Worm (Caenorhabditis elegans) whole organism, mixed stage, embryonic: ENCODE data around the gene nhr-104.

Experiments
- M03D4.4 ChIP-seq: sonication (generic microtip); optimal IDR thresholded peaks from 2 replicates; lab custom pipeline; 2017; ENCODE audit warnings: mild to moderate bottlenecking, missing genetic modification characterization, missing compliant biosample characterization
- bed-3 ChIP-seq: fragments of 200-800 bp; sonication (Bioruptor generic); optimal IDR thresholded peaks from 3 replicates; lab custom pipeline; 2018; ENCODE audit warnings: mild to moderate bottlenecking, missing genetic modification characterization, moderate library complexity, missing compliant biosample characterization
- ceh-39 ChIP-seq: fragments of 150-350 bp; optimal IDR thresholded peaks from 2 replicates; lab custom pipeline; 2014; ENCODE audit warnings: missing biosample characterization, missing genetic modification characterization
- ceh-83 ChIP-seq: fragments of 200-800 bp; sonication (Bioruptor generic); optimal IDR thresholded peaks from 2 replicates; lab custom pipeline; 2018; ENCODE audit warnings: mild to moderate bottlenecking, missing genetic modification characterization, missing compliant biosample characterization
- ces-1 ChIP-seq: fragments of 150-350 bp; optimal IDR thresholded peaks from 2 replicates; lab custom pipeline; 2014; ENCODE audit warnings: missing biosample characterization, missing genetic modification reagents, missing genetic modification characterization
- cnd-1 ChIP-seq: fragments of 200-800 bp; sonication (Bioruptor generic); optimal IDR thresholded peaks from 2 replicates; lab custom pipeline; 2018; ENCODE audit warnings: mild to moderate bottlenecking, missing genetic modification characterization, missing compliant biosample characterization
- drap-1 ChIP-seq: fragments of 200-800 bp; sonication (Bioruptor generic); optimal IDR thresholded peaks from 3 replicates; lab custom pipeline; 2018; ENCODE audit warnings: mild to moderate bottlenecking, missing genetic modification characterization, missing compliant biosample characterization
- elt-1 ChIP-seq: sonication (generic microtip); optimal IDR thresholded peaks from 2 replicates; lab custom pipeline; 2017; ENCODE audit warnings: missing genetic modification characterization, mild to moderate bottlenecking, missing compliant biosample characterization, antibody characterized with exemption, moderate library complexity, borderline replicate concordance; ENCODE audit not compliant: insufficient read depth
- elt-3 ChIP-seq: fragments of 150-350 bp; optimal IDR thresholded peaks from 2 replicates; lab custom pipeline; 2014; ENCODE audit warnings: missing biosample characterization, missing genetic modification characterization
- flh-1 ChIP-seq: fragments of 200-800 bp; sonication (Bioruptor generic); optimal IDR thresholded peaks from 2 replicates; lab custom pipeline; 2018; ENCODE audit warnings: mild to moderate bottlenecking, missing genetic modification characterization, moderate library complexity, missing compliant biosample characterization
- ham-2 ChIP-seq: fragments of 200-800 bp; sonication (Bioruptor generic); optimal IDR thresholded peaks from 2 replicates; lab custom pipeline; 2018; ENCODE audit warnings: mild to moderate bottlenecking, missing genetic modification characterization, missing compliant biosample characterization
- hlh-1 ChIP-seq: fragments of 150-350 bp; optimal IDR thresholded peaks from 2 replicates; lab custom pipeline; 2014; ENCODE audit warnings: missing biosample characterization, missing genetic modification reagents, missing genetic modification characterization
- lin-13 ChIP-seq: fragments of 150-350 bp; optimal IDR thresholded peaks from 2 replicates; lab custom pipeline; 2014; ENCODE audit warnings: missing biosample characterization, missing genetic modification characterization
- lin-32 ChIP-seq: fragments of 200-800 bp; sonication (Bioruptor generic); optimal IDR thresholded peaks from 2 replicates; lab custom pipeline; 2018; ENCODE audit warnings: mild to moderate bottlenecking, missing genetic modification characterization, missing compliant biosample characterization
- lsy-2 ChIP-seq: fragments of 150-350 bp; optimal IDR thresholded peaks from 2 replicates; lab custom pipeline; 2014; ENCODE audit warnings: missing biosample characterization, missing genetic modification characterization
- mls-2 ChIP-seq: sonication (generic microtip); optimal IDR thresholded peaks from 2 replicates; lab custom pipeline; 2016; ENCODE audit warnings: mild to moderate bottlenecking, missing genetic modification characterization, moderate library complexity, missing compliant biosample characterization
- nhr-12 ChIP-seq: fragments of 150-350 bp; optimal IDR thresholded peaks from 2 replicates; lab custom pipeline; 2014; ENCODE audit warnings: missing biosample characterization, missing genetic modification characterization
- nhr-2 ChIP-seq: fragments of 150-350 bp; optimal IDR thresholded peaks from 2 replicates; lab custom pipeline; 2014; ENCODE audit warnings: missing biosample characterization, missing genetic modification characterization
- nhr-237 ChIP-seq: fragments of 150-350 bp; optimal IDR thresholded peaks from 2 replicates; lab custom pipeline; 2014; ENCODE audit warnings: missing biosample characterization, missing genetic modification characterization
- nhr-28 ChIP-seq: fragments of 150-350 bp; optimal IDR thresholded peaks from 2 replicates; lab custom pipeline; 2014; ENCODE audit warnings: missing biosample characterization, missing genetic modification characterization
- nhr-76 ChIP-seq: sonication (generic microtip); optimal IDR thresholded peaks from 2 replicates; lab custom pipeline; 2017; ENCODE audit warnings: missing biosample characterization, missing genetic modification characterization
- pha-4 ChIP-seq: fragments of 150-350 bp; optimal IDR thresholded peaks from 2 replicates; lab custom pipeline; 2018; ENCODE audit warnings: missing biosample characterization, missing genetic modification reagents, missing genetic modification characterization
- sem-2 ChIP-seq: fragments of 200-800 bp; sonication (Bioruptor generic); optimal IDR thresholded peaks from 2 replicates; lab custom pipeline; 2018; ENCODE audit warnings: mild to moderate bottlenecking, missing genetic modification characterization, missing compliant biosample characterization
- snpc-4 ChIP-seq: fragments of 150-350 bp; optimal IDR thresholded peaks from 2 replicates; lab custom pipeline; 2014; ENCODE audit warnings: missing biosample characterization, missing genetic modification characterization
- sptf-1 ChIP-seq: sonication (generic microtip); optimal IDR thresholded peaks from 2 replicates; lab custom pipeline; 2017; ENCODE audit warnings: mild to moderate bottlenecking, missing genetic modification characterization, moderate library complexity, missing compliant biosample characterization
- tbx-8 ChIP-seq: fragments of 200-800 bp; sonication (Bioruptor generic); optimal IDR thresholded peaks from 2 replicates; lab custom pipeline; 2018; ENCODE audit warnings: mild to moderate bottlenecking, missing genetic modification characterization, moderate library complexity, missing compliant biosample characterization
- unc-120 ChIP-seq: sonication (generic microtip); optimal IDR thresholded peaks from 2 replicates; lab custom pipeline; 2017; ENCODE audit warnings: missing genetic modification characterization, missing compliant biosample characterization; ENCODE audit not compliant: poor library complexity, severe bottlenecking
- unc-39 ChIP-seq: fragments of 150-350 bp; optimal IDR thresholded peaks from 2 replicates; lab custom pipeline; 2014; ENCODE audit warnings: missing biosample characterization, missing genetic modification characterization
- unc-62 ChIP-seq: fragments of 150-350 bp; optimal IDR thresholded peaks from 2 replicates; lab custom pipeline; 2014; ENCODE audit warnings: missing biosample characterization, missing genetic modification reagents, missing genetic modification characterization
- zip-8 ChIP-seq: fragments of 150-350 bp; optimal IDR thresholded peaks from 2 replicates; lab custom pipeline; 2014; ENCODE audit warnings: missing biosample characterization, missing genetic modification characterization
- ztf-11 ChIP-seq: fragments of 150-350 bp; optimal IDR thresholded peaks from 2 replicates; lab custom pipeline; 2014; ENCODE audit warnings: missing biosample characterization, missing genetic modification characterization

Gene nhr-104

DNA sequence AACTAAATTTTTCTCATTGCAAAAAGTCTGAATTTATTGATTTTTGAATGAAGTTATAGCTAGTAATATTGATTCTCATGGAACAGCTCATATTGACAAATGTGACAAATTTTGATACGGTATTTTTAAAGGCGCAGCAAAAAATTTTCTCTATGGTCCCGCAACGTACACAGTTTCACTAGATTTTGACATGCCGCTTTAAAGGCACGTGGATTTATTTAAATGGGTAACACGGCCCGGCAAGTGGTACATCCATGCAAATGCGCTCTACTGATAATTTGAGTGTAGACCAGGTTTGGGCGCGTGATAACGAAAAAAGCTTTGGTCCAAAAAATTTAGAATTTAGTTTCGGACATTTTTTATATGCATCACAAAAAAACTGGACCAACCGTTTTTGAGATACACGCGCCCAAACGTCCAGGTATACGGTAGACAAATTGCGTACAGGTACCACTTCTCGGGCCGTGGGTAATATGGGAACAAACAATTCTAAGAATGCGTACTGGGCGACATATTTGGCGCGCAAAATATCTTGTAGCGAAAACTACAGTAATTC lies 25.4 kb downstream of the nhr-104 start:
- peak; percentile 4 for TF ChIP-seq lsy-2 (tag; lab: Kevin White, UChicago)

DNA sequence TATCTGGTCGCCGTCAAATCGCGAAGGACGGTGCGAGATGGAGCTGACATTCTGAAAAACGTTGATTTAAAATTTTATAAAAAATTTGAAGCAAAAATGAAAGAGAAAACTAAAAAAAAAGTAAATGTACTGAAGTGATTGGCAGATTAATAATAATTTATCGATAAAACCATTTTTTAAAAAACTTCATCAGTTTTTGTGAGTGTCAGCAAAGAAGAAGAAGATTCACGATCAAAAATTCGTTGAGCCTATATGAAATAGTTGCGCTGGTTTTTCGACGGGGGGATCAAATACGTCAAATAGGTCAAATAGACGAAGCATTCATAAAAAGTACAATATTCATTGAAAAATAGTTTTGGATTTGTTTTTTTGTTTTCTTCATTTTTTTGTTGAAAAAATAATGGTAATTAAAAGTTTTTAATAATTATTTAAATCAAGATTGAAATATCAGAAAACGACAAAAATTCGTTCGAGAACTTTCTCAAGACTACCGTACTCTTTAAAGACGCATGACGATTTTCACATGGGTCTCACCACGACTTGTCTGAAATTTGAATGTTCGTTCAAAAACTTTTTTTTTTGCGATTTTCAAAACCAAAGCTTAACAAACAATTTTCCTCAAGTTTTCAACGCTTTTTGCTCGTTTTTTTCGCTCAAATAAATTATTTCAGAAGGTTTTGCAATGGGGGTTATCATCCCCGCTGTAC lies 28.0 kb downstream of the nhr-104 start, which contains the start of the genes memi-1 and cyp-31A3:
Gene memi-1 (minus strand): TSS at position 51 of the 707 bp plus-strand sequence.
Gene cyp-31A3 (plus strand): TSS at position 672 of the 707 bp plus-strand sequence.
- TF ChIP-seq drap-1, result no peak
- TF ChIP-seq unc-62 (GFP tag; lab: Kevin White, UChicago), result no peak
- TF ChIP-seq sptf-1 (tag; lab: Kevin White, UChicago), result no peak
- TF ChIP-seq nhr-12, result no peak
- no peak for TF ChIP-seq bed-3
- TF ChIP-seq elt-1 (tag; lab: Kevin White, UChicago), result no peak
- TF ChIP-seq lin-13 (tag; lab: Kevin White, UChicago), result no peak
- TF ChIP-seq flh-1 (GFP tag; lab: Kevin White, UChicago), result no peak
- TF ChIP-seq zip-8 (tag; lab: Kevin White, UChicago), result no peak
- no peak for TF ChIP-seq ces-1 (GFP tag; lab: Kevin White, UChicago)
- TF ChIP-seq, all 35 proteins: peak for 0

DNA sequence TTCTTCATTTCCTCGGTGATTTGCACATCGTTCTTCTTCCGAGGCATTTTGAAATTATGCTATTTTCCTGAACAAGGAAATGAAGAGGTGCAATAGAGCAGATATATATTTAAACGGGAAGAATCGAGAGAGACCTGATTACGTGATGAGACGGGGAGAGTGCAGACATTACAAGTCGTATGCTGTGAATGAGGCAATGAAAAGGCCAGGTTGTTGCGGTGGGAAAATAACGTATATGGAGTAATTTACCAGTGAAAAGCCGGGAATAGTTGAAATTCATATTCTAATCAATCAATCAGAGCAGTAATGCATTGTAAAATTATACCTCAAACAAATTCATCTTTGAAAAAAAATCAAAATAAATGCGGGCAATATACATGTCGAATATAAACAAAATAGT lies 29.8 kb downstream of the nhr-104 start, which contains the start of gene Y17G9B.8:
Gene Y17G9B.8 (minus strand): TSS at position 182 of the 400 bp plus-strand sequence.
- no peak for TF ChIP-seq flh-1 (GFP tag; lab: Kevin White, UChicago)
- no peak for TF ChIP-seq ham-2 (GFP tag; lab: Kevin White, UChicago)
- TF ChIP-seq unc-39 (tag; lab: Kevin White, UChicago), result no peak
- TF ChIP-seq cnd-1, result no peak
- TF ChIP-seq sptf-1 (tag; lab: Kevin White, UChicago), result peak; percentile 9
- TF ChIP-seq sem-2 (GFP tag; lab: Kevin White, UChicago), result no peak
- TF ChIP-seq ztf-11 (tag; lab: Kevin White, UChicago), result no peak

DNA sequence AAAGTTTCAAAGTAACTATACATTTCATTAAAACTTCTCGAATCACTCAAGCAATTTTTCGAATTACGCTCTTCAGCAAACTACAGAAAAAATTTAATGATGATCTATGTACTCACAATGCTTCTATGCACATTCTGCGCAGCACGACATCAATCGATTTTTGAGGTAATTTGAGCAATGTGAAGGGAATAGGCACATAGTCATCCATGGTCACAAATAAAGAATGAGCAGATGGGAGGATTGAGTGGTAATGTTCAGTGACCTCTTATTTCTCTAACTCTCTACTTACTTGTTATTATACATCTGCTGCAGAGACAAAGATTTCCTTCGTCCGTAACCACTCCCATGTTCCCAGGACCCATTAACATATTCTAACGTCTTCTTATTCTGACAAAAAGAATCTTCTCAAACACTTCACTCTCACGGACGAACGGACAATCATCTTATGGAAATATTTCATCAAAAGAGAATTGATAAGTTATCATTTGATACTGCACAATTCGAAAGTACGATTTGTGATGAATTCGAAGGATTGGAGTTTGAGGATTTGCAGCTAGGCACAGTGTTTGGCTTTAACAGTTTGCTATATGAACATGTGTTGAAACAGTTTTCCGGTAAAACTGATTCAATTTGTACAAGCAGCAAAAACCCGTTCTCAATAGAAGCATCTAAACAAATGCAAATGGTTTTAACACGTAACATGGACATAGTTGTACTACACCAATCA lies 32.4 kb downstream of the nhr-104 start, which contains the start of the genes fbxb-77 and Y17G9B.11:
Gene fbxb-77 (minus strand): TSS at position 229 of the 727 bp plus-strand sequence.
Gene Y17G9B.11 (plus strand): TSS at position 677 of the 727 bp plus-strand sequence.
- TF ChIP-seq ceh-39 (tag; lab: Kevin White, UChicago) (no peak), mls-2 (tag; lab: Kevin White, UChicago) (peak; percentile 38), pha-4 (tag; lab: Kevin White, UChicago) (no peak), ces-1 (GFP tag; lab: Kevin White, UChicago) (peak; percentile 10), tbx-8 (GFP tag; lab: Kevin White, UChicago) (no peak), nhr-237 (no peak), unc-39 (tag; lab: Kevin White, UChicago) (no peak), cnd-1 (peak; percentile 71), nhr-76 (tag; lab: Kevin White, UChicago) (no peak), ceh-83 (GFP tag; lab: Kevin White, UChicago) (no peak), lin-32 (GFP tag; lab: Kevin White, UChicago) (no peak)

DNA sequence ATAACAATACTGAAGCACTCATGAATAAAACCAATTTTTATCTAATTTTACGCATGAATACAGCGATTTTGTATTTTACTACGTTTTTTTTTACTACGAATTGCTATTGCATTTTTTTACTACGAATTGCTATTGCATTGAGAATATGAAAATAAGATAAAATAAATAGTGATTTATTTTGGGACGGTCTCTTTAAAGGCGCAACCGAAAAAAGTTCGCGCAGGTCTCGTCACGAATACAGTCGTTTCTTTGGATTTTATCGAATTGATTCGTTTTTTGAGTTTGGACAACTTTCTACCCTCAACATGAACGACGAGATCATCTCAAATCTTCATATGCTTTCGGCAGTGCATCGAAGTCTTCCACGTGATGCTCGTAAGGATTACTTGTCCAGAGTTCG lies 36.7 kb downstream of the nhr-104 start, which contains the start of gene Y17G9B.4:
Gene Y17G9B.4 (plus strand): TSS at position 306 of the 400 bp plus-strand sequence.
- no peak for TF ChIP-seq pha-4 (tag; lab: Kevin White, UChicago)
- no peak for TF ChIP-seq elt-3
- TF ChIP-seq nhr-28 (tag; lab: Kevin White, UChicago), result no peak
- no peak for TF ChIP-seq nhr-12
- no peak for TF ChIP-seq hlh-1 (tag; lab: Kevin White, UChicago)
- no peak for TF ChIP-seq mls-2 (tag; lab: Kevin White, UChicago)
- TF ChIP-seq zip-8 (tag; lab: Kevin White, UChicago), result no peak
- TF ChIP-seq snpc-4 (tag; lab: Kevin White, UChicago), result no peak
- no peak for TF ChIP-seq nhr-2 (tag; lab: Kevin White, UChicago)
- TF ChIP-seq nhr-237, result no peak
- TF ChIP-seq unc-39 (tag; lab: Kevin White, UChicago), result no peak
- TF ChIP-seq nhr-76 (tag; lab: Kevin White, UChicago), result no peak
- TF ChIP-seq unc-120 (tag; lab: Kevin White, UChicago), result no peak
- TF ChIP-seq M03D4.4 (tag; lab: Kevin White, UChicago), result no peak
- TF ChIP-seq bed-3, result no peak
